Worm (Caenorhabditis elegans): ENCODE results near the gene aly-3.

DNA sequence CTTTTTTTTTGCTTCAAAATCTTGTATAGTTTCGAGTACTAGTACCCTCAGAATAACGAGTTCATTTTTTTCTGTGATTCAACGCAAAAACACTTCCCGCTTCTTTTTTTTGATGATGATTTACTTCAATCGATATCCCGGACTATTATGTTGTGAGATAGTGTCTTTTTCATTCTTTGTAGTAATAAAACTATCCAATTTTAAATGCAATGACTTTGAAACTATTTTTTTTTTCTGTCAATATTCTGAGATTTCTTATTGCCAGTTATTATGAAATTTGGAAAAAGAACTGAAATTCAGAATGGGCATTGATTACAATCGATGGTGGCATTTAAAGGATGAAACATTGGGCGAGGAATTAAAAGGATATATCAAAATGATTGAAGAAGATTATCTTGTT is 17.5 kb upstream of the aly-3 start, which contains the start of gene M18.3:
- TF ChIP-seq unc-62 (GFP tag; optimal IDR thresholded peaks at IDR 0.05), result no peak
- TF ChIP-seq egl-27 (tag; optimal IDR thresholded peaks at IDR 0.05), result no peak
- TF ChIP-seq nhr-77 (tag; optimal IDR thresholded peaks at IDR 0.05), result no peak
- TF ChIP-seq ceh-82 (tag; optimal IDR thresholded peaks at IDR 0.05), result no peak
- no peak for TF ChIP-seq lsy-2 (tag; optimal IDR thresholded peaks at IDR 0.05)
- no peak for TF ChIP-seq lin-13 (GFP tag; optimal IDR thresholded peaks at IDR 0.05)

All from whole organism, L2 larva.